6 fruit fly cellular contexts compared by ENCODE assay signal in genomic region chr3L:11365432-11366318, dm6.
TF ChIP-seq lines count a peak whose summit lies in the region.

No protein-coding gene starts in this region.

- TF ChIP-seq CTCF in whole organism, embryonic (GFP tag; optimal IDR thresholded peaks at IDR 0.05; lab: Kevin White, UChicago) = no peak

TF ChIP-seq in whole organism, 6 proteins besides CTCF, POLR2A, EP300 and RAD21:
- no peak for TF ChIP-seq usp (GFP tag; optimal IDR thresholded peaks at IDR 0.05; lab: Kevin White, UChicago)
- peak in 1 of 2 experiments; percentile 59 for TF ChIP-seq EcR (GFP tag; optimal IDR thresholded peaks at IDR 0.05; lab: Kevin White, UChicago)
- peak; percentile 60 for TF ChIP-seq Dll (optimal IDR thresholded peaks at IDR 0.05; lab: Kevin White, UChicago)

TF ChIP-seq in whole organism, adult, 20 proteins besides CTCF, POLR2A, EP300 and RAD21:
- peak; percentile 5 for TF ChIP-seq Crg-1 (GFP tag; optimal IDR thresholded peaks at IDR 0.05; lab: Kevin White, UChicago)
- TF ChIP-seq kay (GFP tag; lab: Kevin White, UChicago; ENCODE audit: borderline replicate concordance) = no peak
- TF ChIP-seq CG12768 (GFP tag; optimal IDR thresholded peaks at IDR 0.05; lab: Kevin White, UChicago) = peak; percentile 88
- no peak for TF ChIP-seq ovo (GFP tag; optimal IDR thresholded peaks at IDR 0.05; lab: Kevin White, UChicago)
- TF ChIP-seq CG1620 (GFP tag; optimal IDR thresholded peaks at IDR 0.05; lab: Kevin White, UChicago) = no peak
- TF ChIP-seq CG11617 (GFP tag; optimal IDR thresholded peaks at IDR 0.05; lab: Kevin White, UChicago) = no peak
- TF ChIP-seq toe (GFP tag; optimal IDR thresholded peaks at IDR 0.05; lab: Kevin White, UChicago) = peak; percentile 31
- TF ChIP-seq CG7045 (GFP tag; optimal IDR thresholded peaks at IDR 0.05; lab: Kevin White, UChicago) = no peak
- peak; percentile 73 for TF ChIP-seq CG5204 (GFP tag; optimal IDR thresholded peaks at IDR 0.05; lab: Kevin White, UChicago)
- no peak for TF ChIP-seq Mnt (GFP tag; optimal IDR thresholded peaks at IDR 0.05; lab: Kevin White, UChicago)
- no peak for TF ChIP-seq tj (GFP tag; optimal IDR thresholded peaks at IDR 0.05; lab: Kevin White, UChicago)
- peak; percentile 13 for TF ChIP-seq Hr96 (GFP tag; optimal IDR thresholded peaks at IDR 0.05; lab: Kevin White, UChicago)
- peak; percentile 33 for TF ChIP-seq Clk (GFP tag; optimal IDR thresholded peaks at IDR 0.05; lab: Kevin White, UChicago)
- no peak for TF ChIP-seq CG14711 (tag; optimal IDR thresholded peaks at IDR 0.05; lab: Kevin White, UChicago)
- no peak for TF ChIP-seq CG7101 (tag; optimal IDR thresholded peaks at IDR 0.05; lab: Kevin White, UChicago)
- TF ChIP-seq pad (GFP tag; optimal IDR thresholded peaks at IDR 0.05; lab: Kevin White, UChicago) = peak; percentile 11
- TF ChIP-seq CG33017 (tag; optimal IDR thresholded peaks at IDR 0.05; lab: Kevin White, UChicago) = no peak
- peak; percentile 23 for TF ChIP-seq cic (GFP tag; optimal IDR thresholded peaks at IDR 0.05; lab: Kevin White, UChicago)

TF ChIP-seq in whole organism, embryonic, 481 proteins besides CTCF, POLR2A, EP300 and RAD21 (continues in another document):
- TF ChIP-seq CG9437 (GFP tag; optimal IDR thresholded peaks at IDR 0.05; lab: Kevin White, UChicago) (peak; percentile 18), CG3838 (GFP tag; optimal IDR thresholded peaks at IDR 0.05; lab: Kevin White, UChicago) (no peak), bcd (GFP tag; optimal IDR thresholded peaks at IDR 0.05; lab: Kevin White, UChicago) (no peak), CG10979 (tag; optimal IDR thresholded peaks at IDR 0.05; lab: Kevin White, UChicago) (no peak), CG3163 (GFP tag; optimal IDR thresholded peaks at IDR 0.05; lab: Kevin White, UChicago) (peak; percentile 78), ranshi (GFP tag; IDR thresholded peaks at IDR 0.05; lab: Robert Waterston, UW) (0 out of 2 replicates have a peak, but pooled peaks have one; percentile 20), gem (tag; optimal IDR thresholded peaks at IDR 0.05; lab: Kevin White, UChicago) (peak; percentile 32), CG1529 (GFP tag; optimal IDR thresholded peaks at IDR 0.05; lab: Kevin White, UChicago) (no peak), Hsf (GFP tag; optimal IDR thresholded peaks at IDR 0.05; lab: Kevin White, UChicago) (peak; percentile 5), CG8290 (GFP tag; optimal IDR thresholded peaks at IDR 0.05; lab: Kevin White, UChicago) (no peak), CG8290 (tag; optimal IDR thresholded peaks at IDR 0.05; lab: Kevin White, UChicago) (peak in 1 of 2 experiments; percentile 44), CG6689 (GFP tag; IDR thresholded peaks at IDR 0.05; lab: Robert Waterston, UW) (0 out of 2 replicates have a peak, but pooled peaks have one; percentile 15), H15 (GFP tag; IDR thresholded peaks at IDR 0.05; lab: Robert Waterston, UW) (0 out of 3 replicates have a peak, but pooled peaks have one; percentile 26), Trl (optimal IDR thresholded peaks at IDR 0.05; lab: Kevin White, UChicago) (peak; percentile 57 to 71), Trl (GFP tag; optimal IDR thresholded peaks at IDR 0.05; lab: Kevin White, UChicago) (no peak), Oli (tag; optimal IDR thresholded peaks at IDR 0.05; lab: Kevin White, UChicago) (no peak), tna (GFP tag; IDR thresholded peaks at IDR 0.05; lab: Robert Waterston, UW; ENCODE audit: partially characterized antibody) (0 out of 2 replicates have a peak, but pooled peaks have one; percentile 50)

TF ChIP-seq in whole organism, prepupa, 60 proteins besides CTCF, POLR2A, EP300 and RAD21 (continues in another document):
- TF ChIP-seq CG34406 (GFP tag; optimal IDR thresholded peaks at IDR 0.05; lab: Kevin White, UChicago) (peak; percentile 10), Hr38 (GFP tag; optimal IDR thresholded peaks at IDR 0.05; lab: Kevin White, UChicago) (no peak), CG31627 (GFP tag; optimal IDR thresholded peaks at IDR 0.05; lab: Kevin White, UChicago) (peak; percentile 76), fd85E (GFP tag; optimal IDR thresholded peaks at IDR 0.05; lab: Kevin White, UChicago) (no peak), CG11294 (GFP tag; IDR thresholded peaks at IDR 0.05; lab: Robert Waterston, UW) (no peak; the same call in 1 of the 2 replicates), fd59A (GFP tag; optimal IDR thresholded peaks at IDR 0.05; lab: Kevin White, UChicago) (peak; percentile 35), acj6 (GFP tag; optimal IDR thresholded peaks at IDR 0.05; lab: Kevin White, UChicago) (peak; percentile 56), Gug (GFP tag; IDR thresholded peaks at IDR 0.05; lab: Robert Waterston, UW) (peak; percentile 11; the same call in 1 of the 2 replicates), CG6163 (GFP tag; IDR thresholded peaks at IDR 0.05; lab: Robert Waterston, UW) (peak; percentile 85), achi (GFP tag; optimal IDR thresholded peaks at IDR 0.05; lab: Kevin White, UChicago) (peak; percentile 57), CG8119 (GFP tag; IDR thresholded peaks at IDR 0.05; lab: Robert Waterston, UW) (no peak; the same call in 1 of the 3 replicates), Blimp-1 (GFP tag; optimal IDR thresholded peaks at IDR 0.05; lab: Kevin White, UChicago) (no peak), Smox (GFP tag; optimal IDR thresholded peaks at IDR 0.05; lab: Kevin White, UChicago) (peak; percentile 62), vri (GFP tag; optimal IDR thresholded peaks at IDR 0.05; lab: Kevin White, UChicago) (no peak), CG8319 (GFP tag; optimal IDR thresholded peaks at IDR 0.05; lab: Kevin White, UChicago) (no peak), Eip75B (GFP tag; optimal IDR thresholded peaks at IDR 0.05; lab: Kevin White, UChicago) (no peak), CG32006 (GFP tag; optimal IDR thresholded peaks at IDR 0.05; lab: Kevin White, UChicago) (peak; percentile 83), CG10669 (GFP tag; optimal IDR thresholded peaks at IDR 0.05; lab: Kevin White, UChicago) (peak; percentile 6)

TF ChIP-seq in whole organism, pupa, 21 proteins besides CTCF, POLR2A, EP300 and RAD21:
- TF ChIP-seq CG13204 (GFP tag; optimal IDR thresholded peaks at IDR 0.05; lab: Kevin White, UChicago) = no peak
- peak; percentile 54 for TF ChIP-seq CG8159 (tag; optimal IDR thresholded peaks at IDR 0.05; lab: Kevin White, UChicago)
- TF ChIP-seq CG12605 (GFP tag; IDR thresholded peaks at IDR 0.05; lab: Robert Waterston, UW) = peak; percentile 46
- TF ChIP-seq CG4496 (GFP tag; IDR thresholded peaks at IDR 0.05; lab: Robert Waterston, UW) = peak; percentile 64
- TF ChIP-seq CG9948 (tag; optimal IDR thresholded peaks at IDR 0.05; lab: Kevin White, UChicago) = peak; percentile 32
- peak; percentile 80 for TF ChIP-seq Ets98B (GFP tag; IDR thresholded peaks at IDR 0.05; lab: Robert Waterston, UW)
- peak; percentile 24 for TF ChIP-seq CG17806 (tag; optimal IDR thresholded peaks at IDR 0.05; lab: Kevin White, UChicago)
- TF ChIP-seq rn (GFP tag; IDR thresholded peaks at IDR 0.05; lab: Robert Waterston, UW) = no peak
- TF ChIP-seq CG8301 (tag; optimal IDR thresholded peaks at IDR 0.05; lab: Kevin White, UChicago) = no peak
- no peak for TF ChIP-seq CG10348 (GFP tag; IDR thresholded peaks at IDR 0.05; lab: Robert Waterston, UW)
- TF ChIP-seq CG34367 (tag; optimal IDR thresholded peaks at IDR 0.05; lab: Kevin White, UChicago) = no peak
- TF ChIP-seq Pif1B (GFP tag; optimal IDR thresholded peaks at IDR 0.05; lab: Kevin White, UChicago) = no peak
- TF ChIP-seq gl (tag; optimal IDR thresholded peaks at IDR 0.05; lab: Kevin White, UChicago) = no peak
- peak; percentile 15 for TF ChIP-seq CG15710 (tag; optimal IDR thresholded peaks at IDR 0.05; lab: Kevin White, UChicago)
- peak; percentile 59 for TF ChIP-seq CG32121 (GFP tag; IDR thresholded peaks at IDR 0.05; lab: Robert Waterston, UW)
- TF ChIP-seq fd96Ca (GFP tag; IDR thresholded peaks at IDR 0.05; lab: Robert Waterston, UW) = peak; percentile 67
- TF ChIP-seq D1 (tag; optimal IDR thresholded peaks at IDR 0.05; lab: Kevin White, UChicago) = peak; percentile 10
- no peak for TF ChIP-seq Snoo (tag; optimal IDR thresholded peaks at IDR 0.05; lab: Kevin White, UChicago)
- TF ChIP-seq Pif1A (GFP tag; optimal IDR thresholded peaks at IDR 0.05; lab: Kevin White, UChicago) = no peak
- TF ChIP-seq EcR (GFP tag; optimal IDR thresholded peaks at IDR 0.05; lab: Kevin White, UChicago) = peak; percentile 52
- TF ChIP-seq CG14655 (GFP tag; optimal IDR thresholded peaks at IDR 0.05; lab: Kevin White, UChicago) = peak; percentile 36

TF ChIP-seq in whole organism, wandering third instar larva, 38 proteins besides CTCF, POLR2A, EP300 and RAD21 (continues in another document):
- TF ChIP-seq jim (GFP tag; optimal IDR thresholded peaks at IDR 0.05; lab: Kevin White, UChicago) (no peak), br (GFP tag; optimal IDR thresholded peaks at IDR 0.05; lab: Kevin White, UChicago) (no peak), usp (GFP tag; optimal IDR thresholded peaks at IDR 0.05; lab: Kevin White, UChicago) (no peak), dsf (GFP tag; optimal IDR thresholded peaks at IDR 0.05; lab: Kevin White, UChicago; ENCODE audit: borderline replicate concordance) (no peak), fru (GFP tag; optimal IDR thresholded peaks at IDR 0.05; lab: Kevin White, UChicago) (peak; percentile 28), sage (GFP tag; optimal IDR thresholded peaks at IDR 0.05; lab: Kevin White, UChicago) (no peak), CG32264 (GFP tag; optimal IDR thresholded peaks at IDR 0.05; lab: Kevin White, UChicago) (no peak), sv (GFP tag; optimal IDR thresholded peaks at IDR 0.05; lab: Kevin White, UChicago) (no peak), Hr83 (GFP tag; optimal IDR thresholded peaks at IDR 0.05; lab: Kevin White, UChicago; ENCODE audit: poor library complexity, severe bottlenecking) (peak; percentile 41), Hnf4 (GFP tag; optimal IDR thresholded peaks at IDR 0.05; lab: Kevin White, UChicago) (no peak), psq (GFP tag; optimal IDR thresholded peaks at IDR 0.05; lab: Kevin White, UChicago) (peak; percentile 99), CrebA (GFP tag; optimal IDR thresholded peaks at IDR 0.05; lab: Kevin White, UChicago; ENCODE audit: borderline replicate concordance) (no peak), Dfd (GFP tag; optimal IDR thresholded peaks at IDR 0.05; lab: Kevin White, UChicago) (no peak), Abd-B (GFP tag; optimal IDR thresholded peaks at IDR 0.05; lab: Kevin White, UChicago) (no peak), Myc (optimal IDR thresholded peaks at IDR 0.05; lab: Kevin White, UChicago) (peak; percentile 78), brk (GFP tag; optimal IDR thresholded peaks at IDR 0.05; lab: Kevin White, UChicago) (no peak), lola (GFP tag; optimal IDR thresholded peaks at IDR 0.05; lab: Kevin White, UChicago) (no peak), GATAd (GFP tag; optimal IDR thresholded peaks at IDR 0.05; lab: Kevin White, UChicago) (no peak), Hr78 (GFP tag; optimal IDR thresholded peaks at IDR 0.05; lab: Kevin White, UChicago) (no peak), CG9705 (GFP tag; optimal IDR thresholded peaks at IDR 0.05; lab: Kevin White, UChicago) (no peak), N (GFP tag; optimal IDR thresholded peaks at IDR 0.05; lab: Kevin White, UChicago) (peak; percentile 17), Sp1 (GFP tag; optimal IDR thresholded peaks at IDR 0.05; lab: Kevin White, UChicago) (no peak), HLH106 (tag; optimal IDR thresholded peaks at IDR 0.05; lab: Kevin White, UChicago) (peak; percentile 33), rgr (GFP tag; optimal IDR thresholded peaks at IDR 0.05; lab: Kevin White, UChicago) (no peak)
